Worm (Caenorhabditis elegans): Measurements from ENCODE around the gene nhr-264.

DNA sequence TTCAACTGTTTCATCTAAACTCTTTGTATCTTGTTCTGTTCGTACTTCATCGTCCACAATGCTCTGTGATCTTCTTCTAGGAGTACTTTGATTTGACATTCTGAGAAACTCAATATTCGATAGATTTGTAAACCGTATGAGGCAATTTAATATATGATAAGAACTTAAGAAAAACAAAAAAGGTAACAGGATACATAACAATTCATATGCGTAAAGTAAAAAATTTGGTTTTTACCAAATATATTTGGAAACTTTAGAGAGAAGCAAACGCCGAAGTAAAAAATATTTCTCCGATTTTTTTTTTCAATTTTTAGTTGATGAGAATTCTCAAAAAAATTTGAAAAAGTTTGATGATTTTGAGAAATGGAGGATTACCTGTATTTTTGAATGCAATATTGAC lies 27.3 kb downstream of the nhr-264 start, which contains the start of gene Y11D7A.19:
- TF ChIP-seq pha-4 (tag; optimal IDR thresholded peaks at IDR 0.05) (no peak), mab-5 (tag; optimal IDR thresholded peaks at IDR 0.05) (no peak), nhr-76 (tag; optimal IDR thresholded peaks at IDR 0.05) (no peak), lsy-2 (tag; optimal IDR thresholded peaks at IDR 0.05) (no peak), unc-39 (tag; optimal IDR thresholded peaks at IDR 0.05) (no peak), nhr-237 (tag; optimal IDR thresholded peaks at IDR 0.05) (no peak), nhr-12 (tag; optimal IDR thresholded peaks at IDR 0.05) (no peak)

Measured in whole organism, mixed stage, embryonic.